Worm (Caenorhabditis elegans) whole organism, L4/young adult: ENCODE measurements around the gene C01G10.10.

Experiments
- dao-5 ChIP-seq: sonication (generic microtip); optimal IDR thresholded peaks from 2 replicates; lab custom pipeline; 2016; ENCODE audit warnings: missing genotype, missing genetic modification characterization, moderate library complexity, missing compliant biosample characterization
- him-1 ChIP-seq: sonication (generic microtip); optimal IDR thresholded peaks from 2 replicates; lab custom pipeline; 2016; ENCODE audit warnings: missing genotype, missing genetic modification reagents, missing genetic modification characterization, missing compliant biosample characterization

DNA sequence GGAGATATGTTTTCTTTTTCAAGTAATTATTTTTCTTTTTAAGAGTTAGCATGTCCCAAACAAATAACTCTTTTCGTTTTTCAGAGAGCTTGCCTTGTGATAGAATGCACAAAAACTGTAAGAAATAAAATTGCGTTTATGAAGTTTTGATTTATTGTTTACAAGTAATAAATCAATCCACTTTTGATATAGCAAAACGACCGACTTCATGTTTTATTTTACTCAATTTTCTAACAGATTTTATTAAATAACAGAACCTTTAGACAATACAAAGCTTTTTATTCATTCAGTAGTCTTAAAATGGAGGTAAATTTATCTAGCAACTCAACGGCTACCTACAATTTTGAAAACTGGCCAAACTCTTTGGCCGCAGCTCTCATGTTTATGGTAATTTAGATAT is 12.5 kb upstream of the C01G10.10 start, which contains the start of gene srx-78:
- TF ChIP-seq him-1 (tag; lab: Kevin White, UChicago) (no peak), dao-5 (no peak)
